Worm (Caenorhabditis elegans): Measurements from ENCODE around the gene F28A10.1.

DNA sequence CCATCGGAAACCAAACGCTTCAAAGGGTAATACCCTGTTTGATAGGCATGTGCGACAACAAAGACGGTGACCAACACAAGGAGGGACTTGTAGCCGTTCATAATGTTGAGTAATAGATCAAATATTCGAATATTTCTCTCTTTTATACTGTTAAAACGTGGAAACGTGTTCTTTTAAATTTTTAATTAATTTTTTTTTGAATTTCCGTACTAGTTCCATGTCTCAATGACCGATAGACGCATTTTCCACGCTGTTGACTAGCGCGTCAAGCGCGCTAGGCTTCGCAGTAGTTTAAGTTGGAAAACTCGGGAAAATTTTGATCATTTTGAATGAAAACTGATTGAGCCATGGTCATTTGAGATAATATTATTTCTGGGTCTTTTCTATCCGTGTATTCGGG, 41.2 kb downstream of the F28A10.1 start, which contains the start of gene Y46B2A.3:
- no peak for TF ChIP-seq nhr-80 (tag; optimal IDR thresholded peaks at IDR 0.05)
- TF ChIP-seq cebp-2 (GFP tag; IDR thresholded peaks at IDR 0.05), result no peak
- TF ChIP-seq ama-1 (optimal IDR thresholded peaks at IDR 0.05), result no peak
- no peak for TF ChIP-seq ama-1 (GFP tag; optimal IDR thresholded peaks at IDR 0.05)
- TF ChIP-seq chd-7 (tag; optimal IDR thresholded peaks at IDR 0.05), result no peak
- TF ChIP-seq ZK185.1 (tag; optimal IDR thresholded peaks at IDR 0.05; ENCODE audit: poor library complexity, severe bottlenecking), result no peak
- no peak for TF ChIP-seq F49E8.2 (tag; optimal IDR thresholded peaks at IDR 0.05; ENCODE audit: insufficient read depth)
- no peak for TF ChIP-seq zfh-2 (GFP tag; conservative IDR thresholded peaks at IDR 0.05)
- no peak for TF ChIP-seq T07F8.4 (tag; optimal IDR thresholded peaks at IDR 0.05)
- no peak for TF ChIP-seq dpl-1 (GFP tag; optimal IDR thresholded peaks at IDR 0.05)
- no peak for TF ChIP-seq Y95B8A.8 (GFP tag; IDR thresholded peaks at IDR 0.05)
- TF ChIP-seq him-1 (tag; optimal IDR thresholded peaks at IDR 0.05), result no peak
- TF ChIP-seq ceh-91 (GFP tag; IDR thresholded peaks at IDR 0.05), result no peak
